Worm (Caenorhabditis elegans) whole organism, L3 larva: ENCODE measurements around the gene Y39A1A.10.

Experiments used
- R02D3.7 ChIP-seq: fragments of 150-350 bp; optimal IDR thresholded peaks from 2 replicates; lab custom pipeline; 2014; ENCODE audit warnings: missing biosample characterization, missing genetic modification characterization
- ZK546.5 ChIP-seq: sonication (generic microtip); optimal IDR thresholded peaks from 2 replicates; lab custom pipeline; 2017; ENCODE audit warnings: missing biosample characterization, missing genetic modification characterization
- aly-2 ChIP-seq: fragments of 150-350 bp; optimal IDR thresholded peaks from 2 replicates; lab custom pipeline; 2014; ENCODE audit warnings: missing biosample characterization, missing genetic modification characterization
- ceh-16 ChIP-seq: sonication (generic microtip); optimal IDR thresholded peaks from 2 replicates; lab custom pipeline; 2017; ENCODE audit warnings: missing biosample characterization, missing genetic modification characterization
- ceh-28 ChIP-seq: fragments of 150-350 bp; optimal IDR thresholded peaks from 2 replicates; lab custom pipeline; 2014; ENCODE audit warnings: missing biosample characterization, missing genetic modification reagents, missing genetic modification characterization
- ceh-82 ChIP-seq: fragments of 150-350 bp; optimal IDR thresholded peaks from 2 replicates; lab custom pipeline; 2014; ENCODE audit warnings: missing biosample characterization, missing genetic modification characterization
- ceh-9 ChIP-seq: sonication (generic microtip); optimal IDR thresholded peaks from 2 replicates; lab custom pipeline; 2018; ENCODE audit warnings: missing biosample characterization, missing genetic modification characterization
- daf-12 ChIP-seq: fragments of 150-350 bp; optimal IDR thresholded peaks from 2 replicates; lab custom pipeline; 2014; ENCODE audit warnings: missing biosample characterization, missing genetic modification reagents, missing genetic modification characterization
- egl-27 ChIP-seq: sonication (generic microtip); optimal IDR thresholded peaks from 4 replicates; lab custom pipeline; 2017; ENCODE audit warnings: missing biosample characterization, missing genetic modification reagents, missing genetic modification characterization
- egl-5 ChIP-seq: fragments of 150-350 bp; optimal IDR thresholded peaks from 2 replicates; lab custom pipeline; 2017; ENCODE audit warnings: missing biosample characterization, missing genetic modification reagents, missing genetic modification characterization, inconsistent platforms
- elt-1 ChIP-seq: fragments of 150-350 bp; optimal IDR thresholded peaks from 2 replicates; lab custom pipeline; 2014; ENCODE audit warnings: missing biosample characterization, missing genetic modification characterization
- elt-2 ChIP-seq: sonication (generic microtip); optimal IDR thresholded peaks from 2 replicates; lab custom pipeline; 2016; ENCODE audit warnings: missing genetic modification reagents, mild to moderate bottlenecking, missing genetic modification characterization, missing compliant biosample characterization
- elt-3 ChIP-seq, 3 experiments: fragments of 150-350 bp in 1 of 3; sonication (generic microtip) in 2 of 3; optimal IDR thresholded peaks; 2 replicates in 2 of 3; 4 replicates in 1 of 3; lab custom pipeline; 2014 to 2017; ENCODE audit warnings: missing biosample characterization in 3 of 3, missing genetic modification characterization in 3 of 3
- eor-1 ChIP-seq, 2 experiments: fragments of 150-350 bp; optimal IDR thresholded peaks; 2 replicates each; lab custom pipeline; 2014 to 2018; ENCODE audit warnings: missing biosample characterization in 2 of 2, missing genetic modification characterization in 2 of 2
- fkh-10 ChIP-seq: sonication (generic microtip); optimal IDR thresholded peaks from 2 replicates; lab custom pipeline; 2017; ENCODE audit warnings: missing biosample characterization, missing genetic modification reagents, missing genetic modification characterization
- fkh-2 ChIP-seq: fragments of 150-350 bp; optimal IDR thresholded peaks from 2 replicates; lab custom pipeline; 2014; ENCODE audit warnings: missing biosample characterization, missing genetic modification reagents, missing genetic modification characterization
- hmg-11 ChIP-seq: sonication (generic microtip); optimal IDR thresholded peaks from 2 replicates; lab custom pipeline; 2016; ENCODE audit warnings: missing genetic modification characterization, missing compliant biosample characterization
- lin-15B ChIP-seq: fragments of 150-350 bp; optimal IDR thresholded peaks from 2 replicates; lab custom pipeline; 2014; ENCODE audit warnings: missing biosample characterization, missing genetic modification characterization
- lin-39 ChIP-seq: fragments of 150-350 bp; optimal IDR thresholded peaks from 2 replicates; lab custom pipeline; 2018; ENCODE audit warnings: missing biosample characterization, missing genetic modification reagents, missing genetic modification characterization
- lsy-12 ChIP-seq: sonication (generic microtip); optimal IDR thresholded peaks from 2 replicates; lab custom pipeline; 2016; ENCODE audit warnings: mild to moderate bottlenecking, missing genetic modification characterization, missing compliant biosample characterization
- mdl-1 ChIP-seq: fragments of 150-350 bp; optimal IDR thresholded peaks from 2 replicates; lab custom pipeline; 2014; ENCODE audit warnings: missing biosample characterization, missing genetic modification characterization
- mml-1 ChIP-seq: fragments of 150-350 bp; sonication (generic microtip); optimal IDR thresholded peaks from 3 replicates; lab custom pipeline; 2014; ENCODE audit warnings: missing biosample characterization, missing genetic modification characterization
- nfya-1 ChIP-seq: sonication (generic microtip); optimal IDR thresholded peaks from 2 replicates; lab custom pipeline; 2017; ENCODE audit warnings: missing genetic modification characterization, mild to moderate bottlenecking, missing compliant biosample characterization, antibody characterized with exemption, moderate library complexity; ENCODE audit not compliant: insufficient read depth
- nhr-11 ChIP-seq: fragments of 150-350 bp; optimal IDR thresholded peaks from 2 replicates; lab custom pipeline; 2014; ENCODE audit warnings: missing biosample characterization, missing genetic modification characterization
- nhr-23 ChIP-seq: fragments of 150-350 bp; optimal IDR thresholded peaks from 2 replicates; lab custom pipeline; 2014; ENCODE audit warnings: missing biosample characterization, missing genetic modification reagents, missing genetic modification characterization
- nhr-25 ChIP-seq: sonication (generic microtip); optimal IDR thresholded peaks from 2 replicates; lab custom pipeline; 2017; ENCODE audit warnings: missing biosample characterization, missing genetic modification characterization
- nhr-67 ChIP-seq: fragments of 150-350 bp; optimal IDR thresholded peaks from 2 replicates; lab custom pipeline; 2014; ENCODE audit warnings: missing biosample characterization, missing genetic modification characterization
- nhr-76 ChIP-seq: fragments of 150-350 bp; sonication (generic microtip); optimal IDR thresholded peaks from 5 replicates; lab custom pipeline; 2014; ENCODE audit warnings: missing biosample characterization, missing genetic modification characterization
- pha-4 ChIP-seq: fragments of 150-350 bp; optimal IDR thresholded peaks from 2 replicates; lab custom pipeline; 2014; ENCODE audit warnings: missing biosample characterization, missing genetic modification reagents, missing genetic modification characterization
- pqm-1 ChIP-seq: fragments of 150-350 bp; optimal IDR thresholded peaks from 2 replicates; lab custom pipeline; 2017; ENCODE audit warnings: missing biosample characterization, missing genetic modification characterization, inconsistent platforms
- sea-2 ChIP-seq: fragments of 150-350 bp; sonication (generic microtip); optimal IDR thresholded peaks from 4 replicates; lab custom pipeline; 2014; ENCODE audit warnings: missing biosample characterization, missing genetic modification reagents, missing genetic modification characterization
- tbx-2 ChIP-seq: sonication (generic microtip); optimal IDR thresholded peaks from 2 replicates; lab custom pipeline; 2016; ENCODE audit warnings: mild to moderate bottlenecking, missing genetic modification characterization, missing compliant biosample characterization
- unc-62 ChIP-seq: fragments of 150-350 bp; sonication (generic microtip); optimal IDR thresholded peaks from 4 replicates; lab custom pipeline; 2014; ENCODE audit warnings: missing biosample characterization, missing genetic modification reagents, missing genetic modification characterization
- ztf-11 ChIP-seq: fragments of 150-350 bp; optimal IDR thresholded peaks from 2 replicates; lab custom pipeline; 2014; ENCODE audit warnings: missing biosample characterization, missing genetic modification characterization
- ztf-4 ChIP-seq: fragments of 150-350 bp; optimal IDR thresholded peaks from 2 replicates; lab custom pipeline; 2014; ENCODE audit warnings: missing biosample characterization, missing genetic modification characterization

Gene Y39A1A.10

ce11 chrIII:10646094-10646493 lies 13.6 kb downstream of the Y39A1A.10 start, which contains the start of gene orc-4:
Gene orc-4 (plus strand): TSS chrIII:10646170.
- no peak for TF ChIP-seq eor-1 (tag; optimal IDR thresholded peaks at IDR 0.05; lab: Kevin White, UChicago)
- TF ChIP-seq fkh-2 (tag; lab: Kevin White, UChicago): no peak
- TF ChIP-seq pqm-1 (tag; lab: Kevin White, UChicago): no peak
- TF ChIP-seq unc-62 (GFP tag; lab: Kevin White, UChicago): no peak
- TF ChIP-seq lin-15B (tag; lab: Kevin White, UChicago): peak; percentile 34
- no peak for TF ChIP-seq nhr-25 (tag; lab: Kevin White, UChicago)
- no peak for TF ChIP-seq elt-1
- no peak for TF ChIP-seq tbx-2
- TF ChIP-seq nhr-67 (tag; lab: Kevin White, UChicago): no peak
- TF ChIP-seq pha-4 (tag; lab: Kevin White, UChicago): peak; percentile 6
- no peak for TF ChIP-seq egl-27
- no peak for TF ChIP-seq ceh-9 (tag; lab: Kevin White, UChicago)
- no peak for TF ChIP-seq ztf-11 (tag; lab: Kevin White, UChicago)
- no peak for TF ChIP-seq egl-5 (tag; lab: Kevin White, UChicago)

ce11 chrIII:10649219-10649618 lies 16.7 kb downstream of the Y39A1A.10 start, which contains the start of gene emg-1:
Gene emg-1 (plus strand): TSS chrIII:10649519.
- no peak for TF ChIP-seq ZK546.5 (tag; lab: Kevin White, UChicago)
- no peak for TF ChIP-seq pha-4 (tag; lab: Kevin White, UChicago)
- no peak for TF ChIP-seq daf-12 (tag; lab: Kevin White, UChicago)

ce11 chrIII:10651634-10652033 lies 19.1 kb downstream of the Y39A1A.10 start:
- TF ChIP-seq ceh-28 (tag; lab: Kevin White, UChicago) (peak; percentile 78), pha-4 (tag; lab: Kevin White, UChicago) (peak; percentile 35), egl-5 (tag; lab: Kevin White, UChicago) (peak; percentile 1), ceh-82 (tag; lab: Kevin White, UChicago) (no peak), elt-1 (no peak), unc-62 (GFP tag; lab: Kevin White, UChicago) (no peak), lsy-12 (tag; lab: Kevin White, UChicago) (no peak), nfya-1 (tag; lab: Kevin White, UChicago) (peak; percentile 82), lin-39 (tag; lab: Kevin White, UChicago) (peak; percentile 77), lin-15B (tag; lab: Kevin White, UChicago) (peak; percentile 34), elt-2 (tag; lab: Kevin White, UChicago) (peak; percentile 9), ZK546.5 (tag; lab: Kevin White, UChicago) (no peak), mml-1 (tag; lab: Kevin White, UChicago) (no peak), nhr-23 (tag; lab: Kevin White, UChicago) (peak; percentile 1), ceh-9 (tag; lab: Kevin White, UChicago) (no peak), sea-2 (GFP tag; lab: Kevin White, UChicago) (no peak), aly-2 (tag; lab: Kevin White, UChicago) (no peak), hmg-11 (tag; lab: Kevin White, UChicago) (peak; percentile 84)
- TF ChIP-seq, all 47 proteins: peak for 9

- TF ChIP-seq ztf-11 (tag; lab: Kevin White, UChicago): no peak
- no peak for TF ChIP-seq ZK546.5 (tag; lab: Kevin White, UChicago)
- no peak for TF ChIP-seq ztf-4 (tag; lab: Kevin White, UChicago)
- no peak for TF ChIP-seq lin-15B (tag; lab: Kevin White, UChicago)
- TF ChIP-seq hmg-11 (tag; lab: Kevin White, UChicago): no peak
- no peak for TF ChIP-seq elt-1
- TF ChIP-seq ceh-28 (tag; lab: Kevin White, UChicago): no peak
- no peak for TF ChIP-seq mdl-1 (tag; lab: Kevin White, UChicago)
- no peak for TF ChIP-seq nhr-67 (tag; lab: Kevin White, UChicago)
- no peak for TF ChIP-seq nhr-11 (tag; lab: Kevin White, UChicago)
- TF ChIP-seq unc-62 (GFP tag; lab: Kevin White, UChicago): no peak
- TF ChIP-seq fkh-10 (GFP tag; lab: Kevin White, UChicago): no peak
- no peak for TF ChIP-seq R02D3.7 (tag; lab: Kevin White, UChicago)
- TF ChIP-seq ceh-16 (tag; lab: Kevin White, UChicago): no peak
- no peak for TF ChIP-seq nhr-76 (tag; lab: Kevin White, UChicago)
- no peak for TF ChIP-seq elt-3 (tag; optimal IDR thresholded peaks at IDR 0.05; lab: Kevin White, UChicago)
- TF ChIP-seq nhr-23 (tag; lab: Kevin White, UChicago): no peak
- no peak for TF ChIP-seq fkh-2 (tag; lab: Kevin White, UChicago)
- no peak for TF ChIP-seq elt-2 (tag; lab: Kevin White, UChicago)
- TF ChIP-seq, all 47 proteins: peak for 0
Observed at ce11 chrIII:10652833-10653232, 20.3 kb downstream of the Y39A1A.10 start.
